Fruit fly (Drosophila melanogaster) whole organism, pupa: Measurements from ENCODE around the gene Mccc1.

ENCODE experiments used
- CG10348 ChIP-seq: fragments of 200-800 bp; sonication (Bioruptor generic); IDR thresholded peaks from 2 replicates; pipeline ENCODE4 v1.3.6; 2022; ENCODE audit warnings: missing biosample characterization, missing genetic modification characterization
- CG12605 ChIP-seq: fragments of 200-800 bp; sonication (Bioruptor generic); IDR thresholded peaks from 2 replicates; pipeline ENCODE4 v1.3.6; 2022; ENCODE audit warnings: missing biosample characterization, missing genetic modification characterization
- CG13204 ChIP-seq: fragments of 200-800 bp; sonication (Bioruptor generic); optimal IDR thresholded peaks from 2 replicates; lab custom pipeline; 2018; ENCODE audit warnings: missing biosample characterization, mild to moderate bottlenecking, missing genetic modification characterization, moderate library complexity
- CG14655 ChIP-seq: fragments of 200-800 bp; sonication (Bioruptor generic); optimal IDR thresholded peaks from 3 replicates; lab custom pipeline; 2017; ENCODE audit warnings: mild to moderate bottlenecking, missing biosample characterization, missing genetic modification reagents, missing genetic modification characterization
- CG15710 ChIP-seq: fragments of 200-800 bp; sonication (Bioruptor generic); optimal IDR thresholded peaks from 2 replicates; lab custom pipeline; 2018; ENCODE audit warnings: missing biosample characterization, mild to moderate bottlenecking, missing genetic modification characterization, moderate library complexity
- CG17806 ChIP-seq: fragments of 200-800 bp; sonication (Bioruptor generic); optimal IDR thresholded peaks from 2 replicates; lab custom pipeline; 2018; ENCODE audit warnings: missing biosample characterization, mild to moderate bottlenecking, missing genetic modification characterization, moderate library complexity
- CG32121 ChIP-seq: fragments of 200-800 bp; sonication (Bioruptor generic); IDR thresholded peaks from 2 replicates; pipeline ENCODE4 v1.3.6; 2022; ENCODE audit warnings: missing biosample characterization, missing genetic modification characterization
- CG34367 ChIP-seq: fragments of 200-800 bp; sonication (Bioruptor generic); optimal IDR thresholded peaks from 2 replicates; lab custom pipeline; 2018; ENCODE audit warnings: missing biosample characterization, mild to moderate bottlenecking, missing genetic modification characterization
- CG4496 ChIP-seq: fragments of 200-800 bp; sonication (Bioruptor generic); IDR thresholded peaks from 3 replicates; pipeline ENCODE4 v1.3.6; 2022; ENCODE audit warnings: missing biosample characterization, missing genetic modification characterization
- CG8159 ChIP-seq: fragments of 200-800 bp; sonication (Bioruptor generic); optimal IDR thresholded peaks from 3 replicates; lab custom pipeline; 2018; ENCODE audit warnings: missing biosample characterization, mild to moderate bottlenecking, missing genetic modification characterization, moderate library complexity
- CG8301 ChIP-seq: fragments of 200-800 bp; sonication (Bioruptor generic); optimal IDR thresholded peaks from 2 replicates; lab custom pipeline; 2018; ENCODE audit warnings: missing biosample characterization, mild to moderate bottlenecking, missing genetic modification characterization
- CG9948 ChIP-seq: fragments of 200-800 bp; sonication (Bioruptor generic); optimal IDR thresholded peaks from 2 replicates; lab custom pipeline; 2018; ENCODE audit warnings: missing biosample characterization, mild to moderate bottlenecking, missing genetic modification characterization, moderate library complexity
- D1 ChIP-seq: fragments of 200-800 bp; sonication (Bioruptor generic); optimal IDR thresholded peaks from 2 replicates; lab custom pipeline; 2018; ENCODE audit warnings: missing biosample characterization, mild to moderate bottlenecking, missing genetic modification characterization, moderate library complexity
- EcR ChIP-seq: fragments of 200-800 bp; sonication (Bioruptor generic); optimal IDR thresholded peaks from 3 replicates; lab custom pipeline; 2019; ENCODE audit warnings: missing biosample characterization, missing genetic modification characterization, mild to moderate bottlenecking, moderate library complexity, missing genetic modification reagents
- Ets98B ChIP-seq: fragments of 200-800 bp; sonication (Bioruptor generic); IDR thresholded peaks from 2 replicates; pipeline ENCODE4 v1.3.6; 2022; ENCODE audit warnings: missing biosample characterization, missing genetic modification characterization
- Pif1A ChIP-seq: fragments of 200-800 bp; sonication (Bioruptor generic); optimal IDR thresholded peaks from 3 replicates; lab custom pipeline; 2016; ENCODE audit warnings: missing biosample characterization, missing genetic modification characterization
- Pif1B ChIP-seq: fragments of 200-800 bp; sonication (Bioruptor generic); optimal IDR thresholded peaks from 3 replicates; lab custom pipeline; 2016; ENCODE audit warnings: missing biosample characterization, missing genetic modification characterization
- Snoo ChIP-seq: fragments of 200-800 bp; sonication (Bioruptor generic); optimal IDR thresholded peaks from 3 replicates; lab custom pipeline; 2017; ENCODE audit warnings: missing biosample characterization, mild to moderate bottlenecking, missing genetic modification characterization, inconsistent platforms
- fd96Ca ChIP-seq: fragments of 200-800 bp; sonication (Bioruptor generic); IDR thresholded peaks from 3 replicates; pipeline ENCODE4 v1.3.6; 2022; ENCODE audit warnings: missing biosample characterization, missing genetic modification characterization
- gl ChIP-seq: fragments of 200-800 bp; sonication (Bioruptor generic); optimal IDR thresholded peaks from 2 replicates; lab custom pipeline; 2018; ENCODE audit warnings: missing biosample characterization, mild to moderate bottlenecking, missing genetic modification characterization
- rn ChIP-seq: fragments of 200-800 bp; sonication (Bioruptor generic); IDR thresholded peaks from 2 replicates; pipeline ENCODE4 v1.3.6; 2022; ENCODE audit warnings: missing biosample characterization, missing genetic modification characterization

The Mccc1 gene

DNA sequence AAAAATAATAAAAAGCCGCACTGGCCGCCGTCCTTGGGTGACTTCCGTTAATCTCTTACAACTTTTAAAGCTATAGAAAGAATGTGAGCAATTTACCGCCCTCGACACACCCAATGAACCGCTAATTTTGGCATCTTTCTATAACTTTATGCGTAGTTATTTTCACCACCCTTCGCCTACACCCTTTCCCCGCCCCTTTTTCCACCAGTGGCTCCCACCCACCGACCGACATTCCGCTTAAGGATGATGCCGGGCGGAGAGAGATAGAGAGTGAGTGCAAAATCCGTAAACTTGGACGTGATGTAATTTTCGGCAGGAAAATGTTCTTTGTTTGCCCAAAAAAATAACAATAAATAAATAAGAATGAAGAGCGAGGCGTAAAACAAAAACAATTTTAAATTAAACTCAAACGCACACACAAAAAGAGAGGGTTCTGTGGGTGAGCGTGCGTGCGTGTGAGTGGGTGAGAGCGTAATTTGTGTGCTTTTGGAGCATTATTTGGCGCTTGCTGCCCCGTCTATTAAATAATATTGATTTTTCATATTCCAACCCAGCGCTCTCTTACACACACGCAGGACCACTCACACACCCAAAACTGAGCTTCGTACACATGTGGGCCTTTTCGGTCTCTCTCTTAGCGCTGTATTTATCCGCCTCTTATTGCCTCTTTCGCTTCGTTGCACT, 16.1 kb downstream of the Mccc1 start:
- TF ChIP-seq CG34367: no peak
- no peak for TF ChIP-seq CG12605
- no peak for TF ChIP-seq Pif1B
- TF ChIP-seq CG9948 (tag; lab: Kevin White, UChicago): no peak
- no peak for TF ChIP-seq gl
- TF ChIP-seq EcR (GFP tag; lab: Kevin White, UChicago): no peak
- no peak for TF ChIP-seq CG8301 (tag; lab: Kevin White, UChicago)
- no peak for TF ChIP-seq D1 (tag; lab: Kevin White, UChicago)
- no peak for TF ChIP-seq Ets98B (GFP tag; lab: Robert Waterston, UW)
- TF ChIP-seq Pif1A (GFP tag; lab: Kevin White, UChicago): no peak
- no peak for TF ChIP-seq CG15710
- TF ChIP-seq, all 21 proteins: peak for 0

DNA sequence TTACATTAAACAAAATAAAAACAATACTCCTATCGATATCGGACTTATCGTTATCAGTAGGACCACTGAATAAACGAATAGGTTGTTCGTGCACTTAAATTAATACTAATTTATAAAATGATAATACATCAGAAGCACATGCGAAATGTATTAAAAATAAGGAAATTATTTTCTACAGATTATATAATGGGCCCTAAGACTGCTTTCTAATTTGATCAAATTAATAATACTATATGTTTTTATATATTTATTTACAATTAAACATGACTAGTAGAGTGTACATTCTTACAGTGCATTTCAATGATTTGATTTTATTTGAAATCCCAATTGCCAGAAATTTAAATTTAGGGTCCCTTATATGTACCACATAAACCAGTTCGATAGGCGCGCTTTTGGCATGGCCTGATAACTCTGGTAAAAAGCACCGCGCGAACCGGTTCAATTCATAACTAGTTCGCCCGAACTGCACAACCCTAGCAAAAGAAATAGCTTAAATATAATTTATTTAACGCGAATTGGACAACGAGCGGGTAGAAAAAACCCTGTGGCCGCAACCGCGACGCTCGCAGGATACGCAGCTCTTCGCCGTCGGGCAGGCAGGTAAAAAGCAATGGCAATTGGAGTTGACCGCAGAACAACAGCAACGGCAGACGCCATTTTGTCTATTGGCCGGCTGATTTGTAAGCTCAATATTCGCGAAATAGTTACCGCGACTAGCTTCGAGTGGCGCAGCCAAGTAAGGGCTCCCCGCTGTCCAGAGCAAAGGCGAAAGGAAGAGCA, 16.9 kb downstream of the Mccc1 start, which contains the start of the genes CG2126 and faf:
Gene CG2126 (minus strand): TSS at position 70 of the 780 bp plus-strand sequence.
Gene faf (plus strand): TSS at position 438 of the 780 bp plus-strand sequence.
- TF ChIP-seq Pif1B: no peak
- peak; percentile 76 for TF ChIP-seq CG32121
- TF ChIP-seq Snoo (tag; lab: Kevin White, UChicago): peak; percentile 53
- peak; percentile 67 for TF ChIP-seq CG17806 (tag; lab: Kevin White, UChicago)
- peak; percentile 51; the same call in 1 of the 2 replicates for TF ChIP-seq Ets98B (GFP tag; lab: Robert Waterston, UW)
- no peak for TF ChIP-seq CG14655 (GFP tag; lab: Kevin White, UChicago)
- TF ChIP-seq CG34367: peak; percentile 55
- TF ChIP-seq CG13204 (GFP tag; lab: Kevin White, UChicago): no peak
- no peak for TF ChIP-seq fd96Ca
- no peak for TF ChIP-seq EcR (GFP tag; lab: Kevin White, UChicago)
- TF ChIP-seq rn: peak; percentile 22; the same call in 1 of the 2 replicates
- no peak for TF ChIP-seq D1 (tag; lab: Kevin White, UChicago)
- peak; percentile 70 for TF ChIP-seq CG4496 (GFP tag; lab: Robert Waterston, UW)
- TF ChIP-seq gl: no peak
- TF ChIP-seq CG12605: peak; percentile 53; the same call in 1 of the 2 replicates
- peak; percentile 79 for TF ChIP-seq CG8159 (tag; lab: Kevin White, UChicago)
- peak; percentile 65 for TF ChIP-seq CG15710
- no peak for TF ChIP-seq CG10348 (GFP tag; lab: Robert Waterston, UW)
- TF ChIP-seq CG8301 (tag; lab: Kevin White, UChicago): no peak
- no peak for TF ChIP-seq Pif1A (GFP tag; lab: Kevin White, UChicago)
- TF ChIP-seq CG9948 (tag; lab: Kevin White, UChicago): no peak

DNA sequence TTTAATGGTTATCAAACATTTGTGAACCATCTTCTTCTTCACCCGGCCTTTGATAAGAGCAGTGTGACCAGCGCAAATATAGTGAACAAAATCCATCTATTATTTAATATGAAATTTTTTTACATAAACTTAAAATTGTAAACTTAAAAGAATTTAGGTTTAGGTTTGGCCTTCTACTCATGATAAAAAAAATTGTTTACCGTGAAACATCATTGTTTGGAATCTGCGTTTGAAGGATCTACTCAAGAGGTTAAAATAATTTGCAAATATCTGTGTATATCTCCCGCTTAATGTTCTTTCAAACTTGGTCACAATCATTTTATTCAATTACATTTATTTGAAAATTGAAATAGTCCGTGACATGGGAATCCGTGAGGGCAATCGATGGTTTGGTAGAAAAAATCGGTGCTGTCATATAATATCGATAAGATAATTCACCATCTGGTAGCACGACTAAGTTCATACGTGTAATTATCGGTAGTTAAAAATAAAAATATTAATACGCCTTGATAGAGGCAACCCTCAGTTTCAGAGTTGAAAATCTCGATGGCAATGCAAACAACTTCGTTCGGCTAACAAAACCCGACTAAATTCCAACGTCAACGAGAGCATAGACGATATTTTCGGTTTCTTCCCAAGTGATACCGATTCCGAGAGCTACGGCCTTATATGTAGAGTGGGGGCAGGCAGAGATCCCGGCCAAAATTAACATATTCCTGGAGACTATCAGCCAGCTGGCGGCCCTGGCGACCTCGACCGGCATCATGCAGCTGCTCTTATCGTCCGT, 21.7 kb downstream of the Mccc1 start, which contains the start of the genes betaGlu and sip3:
Gene betaGlu (minus strand): TSS at position 59 of the 787 bp plus-strand sequence.
Gene sip3 (plus strand): TSS at position 430 of the 787 bp plus-strand sequence.
- TF ChIP-seq CG12605 (no peak), Pif1B (peak; percentile 5), rn (no peak), Snoo (tag; lab: Kevin White, UChicago) (no peak), CG17806 (tag; lab: Kevin White, UChicago) (no peak)

DNA sequence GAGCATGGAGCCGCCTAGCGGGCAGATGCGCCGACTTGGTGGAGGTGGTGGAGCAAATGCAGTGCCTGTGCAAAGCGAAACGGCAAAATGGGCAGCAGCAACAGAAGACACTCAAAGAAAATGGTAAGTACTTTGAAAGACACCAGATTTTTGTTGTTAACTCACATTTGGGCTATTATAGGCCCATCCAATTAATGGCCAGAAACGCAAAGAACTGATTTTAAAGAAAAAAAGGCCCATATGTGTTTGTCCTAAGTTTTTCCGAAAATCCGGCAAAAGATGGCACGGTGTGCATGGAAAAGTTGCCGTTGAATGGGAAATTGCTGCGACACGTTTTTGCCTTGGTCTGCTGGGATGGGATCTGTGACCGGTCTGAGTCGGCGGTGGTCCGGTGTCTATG, 25.5 kb downstream of the Mccc1 start:
- TF ChIP-seq EcR (GFP tag; lab: Kevin White, UChicago) (no peak), CG9948 (tag; lab: Kevin White, UChicago) (peak; percentile 71), CG17806 (tag; lab: Kevin White, UChicago) (peak; percentile 61), CG34367 (no peak), rn (peak; percentile 63), CG12605 (peak; percentile 68), Pif1A (GFP tag; lab: Kevin White, UChicago) (peak; percentile 75), CG32121 (peak; percentile 85), gl (no peak), CG8159 (tag; lab: Kevin White, UChicago) (peak; percentile 45), Ets98B (GFP tag; lab: Robert Waterston, UW) (peak; percentile 89), Pif1B (peak; percentile 53), fd96Ca (peak; percentile 93), CG4496 (GFP tag; lab: Robert Waterston, UW) (peak; percentile 89), CG8301 (tag; lab: Kevin White, UChicago) (peak; percentile 92), CG14655 (GFP tag; lab: Kevin White, UChicago) (peak; percentile 91), Snoo (tag; lab: Kevin White, UChicago) (no peak)

DNA sequence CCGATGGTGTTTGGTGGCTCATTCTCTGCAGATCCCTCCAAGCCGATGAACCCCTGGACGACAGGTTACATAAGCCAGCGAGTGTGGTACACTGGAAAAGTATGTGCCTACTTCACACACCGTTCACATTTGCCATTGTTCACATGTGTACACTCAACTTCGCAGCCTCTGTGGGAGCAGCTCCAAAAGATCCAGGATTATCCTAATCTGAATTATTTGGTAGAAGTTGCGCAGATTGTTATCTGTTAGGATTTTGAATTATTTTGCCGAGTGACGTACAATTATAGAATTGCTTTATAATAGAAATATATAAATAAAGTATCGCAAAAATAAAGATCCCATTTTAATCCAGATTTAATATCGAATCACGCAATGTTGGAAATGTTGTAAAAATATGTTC, 26.2 kb downstream of the Mccc1 start:
- TF ChIP-seq CG34367: peak; percentile 14
- TF ChIP-seq CG13204 (GFP tag; lab: Kevin White, UChicago): no peak
- no peak for TF ChIP-seq CG12605
- no peak for TF ChIP-seq Snoo (tag; lab: Kevin White, UChicago)
- TF ChIP-seq CG10348 (GFP tag; lab: Robert Waterston, UW): no peak
- TF ChIP-seq EcR (GFP tag; lab: Kevin White, UChicago): no peak
- peak; percentile 84 for TF ChIP-seq CG14655 (GFP tag; lab: Kevin White, UChicago)
- TF ChIP-seq CG32121: no peak
- TF ChIP-seq CG17806 (tag; lab: Kevin White, UChicago): peak; percentile 32
- TF ChIP-seq CG8301 (tag; lab: Kevin White, UChicago): peak; percentile 71
- peak; percentile 54 for TF ChIP-seq CG8159 (tag; lab: Kevin White, UChicago)
- TF ChIP-seq Pif1A (GFP tag; lab: Kevin White, UChicago): peak; percentile 56
- no peak for TF ChIP-seq Ets98B (GFP tag; lab: Robert Waterston, UW)
- TF ChIP-seq CG15710: no peak
- TF ChIP-seq CG4496 (GFP tag; lab: Robert Waterston, UW): no peak
- peak; percentile 47 for TF ChIP-seq Pif1B
- TF ChIP-seq rn: no peak
- TF ChIP-seq D1 (tag; lab: Kevin White, UChicago): no peak
- 0 out of 3 replicates have a peak, but pooled peaks have one; percentile 25 for TF ChIP-seq fd96Ca
- no peak for TF ChIP-seq gl
- TF ChIP-seq CG9948 (tag; lab: Kevin White, UChicago): peak; percentile 47
